Fruit fly (Drosophila melanogaster) whole organism, embryonic: Measurements from ENCODE around the gene CG43254.
A peak's percentile ranks its signal among the peaks of the same experiment; 100 is the strongest.

Source experiments
- Awh ChIP-seq: fragments of 200-800 bp; sonication (Bioruptor generic); IDR thresholded peaks from 2 replicates; pipeline ENCODE4, ENCODE4 v1.3.6; 2022; ENCODE audit warnings: missing biosample characterization, missing genetic modification characterization
- CG10321 ChIP-seq: fragments of 200-800 bp; sonication (Bioruptor generic); IDR thresholded peaks from 2 replicates; pipeline ENCODE4 v1.3.6; 2022; ENCODE audit warnings: missing biosample characterization, missing genetic modification characterization
- CG10654 ChIP-seq: fragments of 200-800 bp; sonication (Bioruptor generic); optimal IDR thresholded peaks from 2 replicates; lab custom pipeline; 2016; ENCODE audit warnings: missing biosample characterization, missing genetic modification characterization
- CG10979 ChIP-seq: fragments of 200-800 bp; sonication (Bioruptor generic); optimal IDR thresholded peaks from 2 replicates; lab custom pipeline; 2018; ENCODE audit warnings: missing biosample characterization, mild to moderate bottlenecking, missing genetic modification characterization, moderate library complexity
- CG11696 ChIP-seq: fragments of 200-800 bp; sonication (Bioruptor generic); IDR thresholded peaks from 2 replicates; pipeline ENCODE4 v1.3.6; 2022; ENCODE audit warnings: missing biosample characterization, missing genetic modification characterization
- CG14441 ChIP-seq: fragments of 200-800 bp; sonication (Bioruptor generic); IDR thresholded peaks from 2 replicates; pipeline ENCODE4 v1.3.6; 2022; ENCODE audit warnings: missing biosample characterization, missing genetic modification characterization
- CG1529 ChIP-seq: fragments of 200-800 bp; sonication (Bioruptor generic); optimal IDR thresholded peaks from 3 replicates; lab custom pipeline; 2018; ENCODE audit warnings: missing biosample characterization, missing genetic modification characterization
- CG1603 ChIP-seq: fragments of 200-800 bp; sonication (Bioruptor generic); optimal IDR thresholded peaks from 2 replicates; lab custom pipeline; 2019; ENCODE audit warnings: missing biosample characterization, mild to moderate bottlenecking, missing genetic modification characterization, moderate library complexity
- CG17568 ChIP-seq: fragments of 200-800 bp; sonication (Bioruptor generic); optimal IDR thresholded peaks from 2 replicates; lab custom pipeline; 2018; ENCODE audit warnings: missing biosample characterization, mild to moderate bottlenecking, missing genetic modification characterization, moderate library complexity
- CG17802 ChIP-seq: fragments of 200-800 bp; sonication (Bioruptor generic); optimal IDR thresholded peaks from 2 replicates; lab custom pipeline; 2018; ENCODE audit warnings: missing biosample characterization, mild to moderate bottlenecking, missing genetic modification characterization, moderate library complexity
- CG17912 ChIP-seq: fragments of 200-800 bp; sonication (Bioruptor generic); optimal IDR thresholded peaks from 2 replicates; lab custom pipeline; 2018; ENCODE audit warnings: missing biosample characterization, mild to moderate bottlenecking, missing genetic modification characterization
- CG2199 ChIP-seq: fragments of 200-800 bp; sonication (Bioruptor generic); IDR thresholded peaks from 3 replicates; pipeline ENCODE4 v1.3.6; 2022; ENCODE audit warnings: missing biosample characterization, missing genetic modification characterization
- CG30020 ChIP-seq: fragments of 200-800 bp; optimal IDR thresholded peaks from 2 replicates; lab custom pipeline; 2019; ENCODE audit warnings: missing biosample characterization, mild to moderate bottlenecking, missing genetic modification characterization, moderate library complexity
- CG33557 ChIP-seq: fragments of 200-800 bp; sonication (Bioruptor generic); optimal IDR thresholded peaks from 2 replicates; lab custom pipeline; 2019; ENCODE audit warnings: missing biosample characterization, mild to moderate bottlenecking, missing genetic modification characterization, moderate library complexity
- CG3407 ChIP-seq: fragments of 200-800 bp; sonication (Bioruptor generic); optimal IDR thresholded peaks from 2 replicates; lab custom pipeline; 2018; ENCODE audit warnings: missing biosample characterization, mild to moderate bottlenecking, missing genetic modification characterization
- CG4820 ChIP-seq: fragments of 200-800 bp; sonication (Bioruptor generic); optimal IDR thresholded peaks from 3 replicates; lab custom pipeline; 2016; ENCODE audit warnings: missing biosample characterization, missing genetic modification characterization
- CG6254 ChIP-seq: fragments of 200-800 bp; sonication (Bioruptor generic); optimal IDR thresholded peaks from 3 replicates; lab custom pipeline; 2017; ENCODE audit warnings: mild to moderate bottlenecking, missing biosample characterization, missing genetic modification reagents, missing genetic modification characterization
- CG7839 ChIP-seq: fragments of 200-800 bp; sonication (Bioruptor generic); optimal IDR thresholded peaks from 3 replicates; lab custom pipeline; 2018; ENCODE audit warnings: missing biosample characterization, mild to moderate bottlenecking, missing genetic modification characterization, moderate library complexity
- CG8290 ChIP-seq, 3 experiments: fragments of 200-800 bp; sonication (Bioruptor generic); optimal IDR thresholded peaks; 2 replicates each; lab custom pipeline; 2016 to 2019; ENCODE audit warnings: missing biosample characterization in 3 of 3, missing genetic modification characterization in 3 of 3, mild to moderate bottlenecking in 2 of 3, moderate library complexity in 1 of 3
- CG8388 ChIP-seq: fragments of 200-800 bp; sonication (Bioruptor generic); optimal IDR thresholded peaks from 2 replicates; lab custom pipeline; 2019; ENCODE audit warnings: missing biosample characterization, mild to moderate bottlenecking, missing genetic modification characterization, moderate library complexity
- CTCF ChIP-seq: fragments of 200-800 bp; sonication (Bioruptor generic); optimal IDR thresholded peaks from 2 replicates; lab custom pipeline; 2017; ENCODE audit warnings: missing biosample characterization, mild to moderate bottlenecking, missing genetic modification characterization, moderate library complexity
- Hand ChIP-seq: fragments of 200-800 bp; sonication (Bioruptor generic); optimal IDR thresholded peaks from 2 replicates; lab custom pipeline; 2017; ENCODE audit warnings: mild to moderate bottlenecking, missing biosample characterization, missing genetic modification reagents, missing genetic modification characterization
- Jarid2 ChIP-seq: fragments of 200-800 bp; sonication (Bioruptor generic); optimal IDR thresholded peaks from 3 replicates; lab custom pipeline; 2017; ENCODE audit warnings: mild to moderate bottlenecking, missing biosample characterization, missing genetic modification reagents, missing genetic modification characterization
- Lhr ChIP-seq: fragments of 200-800 bp; sonication (Bioruptor generic); optimal IDR thresholded peaks from 3 replicates; lab custom pipeline; 2017; ENCODE audit warnings: mild to moderate bottlenecking, missing biosample characterization, missing genetic modification reagents, missing genetic modification characterization
- Lim3 ChIP-seq: fragments of 200-800 bp; sonication (Bioruptor generic); IDR thresholded peaks from 2 replicates; pipeline ENCODE4 v1.3.6; 2022; ENCODE audit warnings: missing biosample characterization, missing genetic modification characterization
- MTF-1 ChIP-seq: fragments of 200-800 bp; sonication (Bioruptor generic); optimal IDR thresholded peaks from 2 replicates; lab custom pipeline; 2018; ENCODE audit warnings: missing biosample characterization, mild to moderate bottlenecking, missing genetic modification characterization, borderline replicate concordance
- Meics ChIP-seq: fragments of 200-800 bp; sonication (Bioruptor generic); optimal IDR thresholded peaks from 2 replicates; lab custom pipeline; 2017; ENCODE audit warnings: missing biosample characterization, mild to moderate bottlenecking, missing genetic modification characterization
- NFAT ChIP-seq: fragments of 200-800 bp; sonication (Bioruptor generic); IDR thresholded peaks from 2 replicates; pipeline ENCODE4 v1.3.6; 2022; ENCODE audit warnings: missing biosample characterization, missing genetic modification characterization
- Sox100B ChIP-seq: fragments of 200-800 bp; sonication (Bioruptor generic); optimal IDR thresholded peaks from 3 replicates; lab custom pipeline; 2018; ENCODE audit warnings: missing biosample characterization, mild to moderate bottlenecking, missing genetic modification characterization
- Sox102F ChIP-seq: fragments of 200-800 bp; sonication (Bioruptor generic); optimal IDR thresholded peaks from 2 replicates; lab custom pipeline; 2018; ENCODE audit warnings: missing biosample characterization, mild to moderate bottlenecking, missing genetic modification characterization, moderate library complexity
- abd-A ChIP-seq: fragments of 200-800 bp; sonication (Bioruptor generic); optimal IDR thresholded peaks from 3 replicates; lab custom pipeline; 2019; ENCODE audit warnings: missing biosample characterization, mild to moderate bottlenecking, missing genetic modification characterization, moderate library complexity
- bsh ChIP-seq, 2 experiments: fragments of 200-800 bp; sonication (Bioruptor generic); optimal IDR thresholded peaks; 2 replicates each; lab custom pipeline; 2017 to 2018; ENCODE audit warnings: mild to moderate bottlenecking in 2 of 2, missing biosample characterization in 2 of 2, missing genetic modification characterization in 2 of 2, moderate library complexity in 1 of 2
- btn ChIP-seq: fragments of 200-800 bp; sonication (Bioruptor generic); optimal IDR thresholded peaks from 2 replicates; lab custom pipeline; 2016; ENCODE audit warnings: missing biosample characterization, missing genetic modification characterization
- dan ChIP-seq: fragments of 200-800 bp; sonication (Bioruptor generic); IDR thresholded peaks from 2 replicates; pipeline ENCODE4 v1.3.6; 2022; ENCODE audit warnings: missing biosample characterization, missing genetic modification characterization
- eve ChIP-seq, 2 experiments: fragments of >200 bp; optimal IDR thresholded peaks; 2 replicates each; lab custom pipeline; 2017; ENCODE audit warnings: missing biosample characterization in 2 of 2, missing genetic modification characterization in 2 of 2
- fd64A ChIP-seq: fragments of 200-800 bp; sonication (Bioruptor generic); optimal IDR thresholded peaks from 3 replicates; lab custom pipeline; 2018; ENCODE audit warnings: missing biosample characterization, mild to moderate bottlenecking, missing genetic modification characterization
- fd96Cb ChIP-seq: fragments of 200-800 bp; sonication (Bioruptor generic); optimal IDR thresholded peaks from 2 replicates; lab custom pipeline; 2018; ENCODE audit warnings: missing biosample characterization, mild to moderate bottlenecking, missing genetic modification characterization, moderate library complexity
- fru ChIP-seq: fragments of >200 bp; optimal IDR thresholded peaks from 2 replicates; lab custom pipeline; 2017
- fu2 ChIP-seq: fragments of 200-800 bp; sonication (Bioruptor generic); optimal IDR thresholded peaks from 2 replicates; lab custom pipeline; 2016; ENCODE audit warnings: missing biosample characterization, missing genetic modification characterization
- gce ChIP-seq: fragments of 200-800 bp; sonication (Bioruptor generic); IDR thresholded peaks from 3 replicates; pipeline ENCODE4 v1.3.6; 2022; ENCODE audit warnings: missing biosample characterization, missing genetic modification characterization
- insv ChIP-seq, 2 experiments: fragments of 200-800 bp; sonication (Bioruptor generic); optimal IDR thresholded peaks; 3 replicates each; lab custom pipeline; 2016 to 2018; ENCODE audit warnings: missing biosample characterization in 2 of 2, missing genetic modification characterization in 2 of 2
- ken ChIP-seq: fragments of 200-800 bp; sonication (Bioruptor generic); IDR thresholded peaks from 3 replicates; pipeline ENCODE4 v1.3.6; 2022; ENCODE audit warnings: missing biosample characterization, missing genetic modification characterization
- lov ChIP-seq, 2 experiments: fragments of 200-800 bp in 1 of 2; fragments of >200 bp in 1 of 2; sonication (Bioruptor generic) in 1 of 2; IDR thresholded peaks in 1 of 2; optimal IDR thresholded peaks in 1 of 2; 2 replicates in 1 of 2; 3 replicates in 1 of 2; pipeline versions ENCODE4 v1.3.6 to Lab custom; 2017 to 2022; ENCODE audit warnings: missing biosample characterization in 1 of 2, missing genetic modification characterization in 1 of 2
- pita ChIP-seq: fragments of 200-800 bp; sonication (Bioruptor generic); optimal IDR thresholded peaks from 2 replicates; lab custom pipeline; 2017; ENCODE audit warnings: missing biosample characterization, mild to moderate bottlenecking, missing genetic modification characterization
- tgo ChIP-seq: fragments of 200-800 bp; sonication (Bioruptor generic); IDR thresholded peaks from 3 replicates; pipeline ENCODE4 v1.3.6; 2022; ENCODE audit warnings: missing biosample characterization, missing genetic modification characterization
- zen2 ChIP-seq: fragments of 200-800 bp; sonication (Bioruptor generic); IDR thresholded peaks from 3 replicates; pipeline ENCODE4 v1.3.6; 2022; ENCODE audit warnings: missing biosample characterization, missing genetic modification characterization; ENCODE audit not compliant: partially characterized antibody

CG43254 gene

dm6 chr3R:7782933-7783686 is 43.7 kb upstream of the CG43254 start, which contains the start of gene CG18747 (continued):
- TF ChIP-seq Awh (GFP tag; lab: Robert Waterston, UW) (no peak), dan (no peak), fru (lab: Kevin White, UChicago) (no peak)

dm6 chr3R:7779620-7780019 is 40.3 kb upstream of the CG43254 start:
- TF ChIP-seq eve (GFP tag; optimal IDR thresholded peaks at IDR 0.05; lab: Kevin White, UChicago), result peak in 1 of 2 experiments; percentile 55
- TF ChIP-seq Lhr, result peak; percentile 39
- peak; percentile 43 for TF ChIP-seq CG6254
- no peak for TF ChIP-seq insv (GFP tag; optimal IDR thresholded peaks at IDR 0.05; lab: Kevin White, UChicago)
- TF ChIP-seq CG17912 (GFP tag; lab: Kevin White, UChicago), result peak; percentile 74
- TF ChIP-seq Sox102F (GFP tag; lab: Kevin White, UChicago), result peak; percentile 24
- TF ChIP-seq CG10321 (GFP tag; lab: Robert Waterston, UW), result no peak
- peak; percentile 20 for TF ChIP-seq Meics (GFP tag; lab: Kevin White, UChicago)
- 0 out of 2 replicates have a peak, but pooled peaks have one; percentile 8 for TF ChIP-seq CG11696
- 0 out of 2 replicates have a peak, but pooled peaks have one; percentile 21 for TF ChIP-seq CG14441 (GFP tag; lab: Robert Waterston, UW)
- peak; percentile 17 for TF ChIP-seq CG1529 (GFP tag; lab: Kevin White, UChicago)
- peak; percentile 34 for TF ChIP-seq fd64A (GFP tag; lab: Kevin White, UChicago)
- TF ChIP-seq CG8388, result peak; percentile 29
- TF ChIP-seq zen2 (GFP tag; lab: Robert Waterston, UW), result peak; percentile 16; the same call in 1 of the 3 replicates
- no peak for TF ChIP-seq Lim3
- peak; percentile 28 for TF ChIP-seq CG3407
- TF ChIP-seq CG17568, result peak; percentile 12
- peak; percentile 39 for TF ChIP-seq CG17802 (tag; lab: Kevin White, UChicago)
- peak; percentile 31 for TF ChIP-seq CG7839 (tag; lab: Kevin White, UChicago)
- TF ChIP-seq btn (GFP tag; lab: Kevin White, UChicago), result peak; percentile 25
- TF ChIP-seq pita (GFP tag; lab: Kevin White, UChicago), result peak; percentile 35
- peak; percentile 39 for TF ChIP-seq CG33557 (GFP tag; lab: Kevin White, UChicago)
- peak; percentile 26 for TF ChIP-seq CG4820 (GFP tag; lab: Kevin White, UChicago)
- TF ChIP-seq tgo, result no peak
- TF ChIP-seq Hand (GFP tag; lab: Kevin White, UChicago), result no peak
- peak; percentile 13 for TF ChIP-seq fd96Cb (tag; lab: Kevin White, UChicago)
- TF ChIP-seq CG8290 (GFP tag; optimal IDR thresholded peaks at IDR 0.05; lab: Kevin White, UChicago), result no peak
- peak in 1 of 2 experiments; percentile 18 for TF ChIP-seq CG8290 (tag; optimal IDR thresholded peaks at IDR 0.05; lab: Kevin White, UChicago)
- TF ChIP-seq CG2199 (GFP tag; lab: Robert Waterston, UW), result 0 out of 3 replicates have a peak, but pooled peaks have one; percentile 24
- no peak for TF ChIP-seq CG30020
- TF ChIP-seq Sox100B, result peak; percentile 37
- peak; percentile 49; the same call in 1 of the 2 replicates for TF ChIP-seq Awh (GFP tag; lab: Robert Waterston, UW)
- TF ChIP-seq NFAT (GFP tag; lab: Robert Waterston, UW), result no peak
- peak; percentile 78 for TF ChIP-seq MTF-1 (GFP tag; lab: Kevin White, UChicago)
- TF ChIP-seq CG10979 (tag; lab: Kevin White, UChicago), result no peak
- TF ChIP-seq lov (optimal IDR thresholded peaks at IDR 0.05; lab: Kevin White, UChicago), result no peak
- peak; percentile 78; the same call in 2 of the 3 replicates for TF ChIP-seq lov (GFP tag; IDR thresholded peaks at IDR 0.05; lab: Robert Waterston, UW)
- no peak for TF ChIP-seq abd-A (tag; lab: Kevin White, UChicago)
- TF ChIP-seq Jarid2 (GFP tag; lab: Kevin White, UChicago), result peak; percentile 10
- TF ChIP-seq ken (GFP tag; lab: Robert Waterston, UW), result no peak
- no peak for TF ChIP-seq bsh (GFP tag; optimal IDR thresholded peaks at IDR 0.05; lab: Kevin White, UChicago)
- TF ChIP-seq CG1603 (tag; lab: Kevin White, UChicago), result peak; percentile 85
- TF ChIP-seq fu2 (GFP tag; lab: Kevin White, UChicago), result no peak
- TF ChIP-seq CG10654 (GFP tag; lab: Kevin White, UChicago), result no peak
- TF ChIP-seq gce, result peak; percentile 78; the same call in 2 of the 3 replicates
- TF ChIP-seq CTCF (GFP tag; lab: Kevin White, UChicago), result peak; percentile 74
